Worm (Caenorhabditis elegans) whole organism, L3 larva: ENCODE results near the gene sdz-13.

ENCODE experiments used
- ama-1 ChIP-seq: fragments of 150-350 bp; optimal IDR thresholded peaks from 2 replicates; lab custom pipeline; 2018
- ceh-16 ChIP-seq: sonication (generic microtip); optimal IDR thresholded peaks from 2 replicates; lab custom pipeline; 2017; ENCODE audit warnings: missing biosample characterization, missing genetic modification characterization
- daf-12 ChIP-seq: fragments of 150-350 bp; optimal IDR thresholded peaks from 2 replicates; lab custom pipeline; 2014; ENCODE audit warnings: missing biosample characterization, missing genetic modification reagents, missing genetic modification characterization
- elt-3 ChIP-seq, 3 experiments: fragments of 150-350 bp in 1 of 3; sonication (generic microtip) in 2 of 3; optimal IDR thresholded peaks; 2 replicates in 2 of 3; 4 replicates in 1 of 3; lab custom pipeline; 2014 to 2017; ENCODE audit warnings: missing biosample characterization in 3 of 3, missing genetic modification characterization in 3 of 3
- hmg-11 ChIP-seq: sonication (generic microtip); optimal IDR thresholded peaks from 2 replicates; lab custom pipeline; 2016; ENCODE audit warnings: missing genetic modification characterization, missing compliant biosample characterization
- jun-1 ChIP-seq: fragments of 150-350 bp; optimal IDR thresholded peaks from 2 replicates; lab custom pipeline; 2014; ENCODE audit warnings: missing biosample characterization, missing genetic modification reagents, missing genetic modification characterization
- mdl-1 ChIP-seq: fragments of 150-350 bp; optimal IDR thresholded peaks from 2 replicates; lab custom pipeline; 2014; ENCODE audit warnings: missing biosample characterization, missing genetic modification characterization
- nfya-1 ChIP-seq: sonication (generic microtip); optimal IDR thresholded peaks from 2 replicates; lab custom pipeline; 2017; ENCODE audit warnings: missing genetic modification characterization, mild to moderate bottlenecking, missing compliant biosample characterization, antibody characterized with exemption, moderate library complexity; ENCODE audit not compliant: insufficient read depth
- pha-4 ChIP-seq: fragments of 150-350 bp; optimal IDR thresholded peaks from 2 replicates; lab custom pipeline; 2014; ENCODE audit warnings: missing biosample characterization, missing genetic modification reagents, missing genetic modification characterization
- sea-2 ChIP-seq: fragments of 150-350 bp; sonication (generic microtip); optimal IDR thresholded peaks from 4 replicates; lab custom pipeline; 2014; ENCODE audit warnings: missing biosample characterization, missing genetic modification reagents, missing genetic modification characterization
- skn-1 ChIP-seq: fragments of 150-350 bp; optimal IDR thresholded peaks from 2 replicates; lab custom pipeline; 2014; ENCODE audit warnings: missing biosample characterization, missing genetic modification characterization
- snpc-4 ChIP-seq: fragments of 150-350 bp; optimal IDR thresholded peaks from 2 replicates; lab custom pipeline; 2014; ENCODE audit warnings: missing biosample characterization, missing genetic modification characterization
- unc-39 ChIP-seq: sonication (generic microtip); optimal IDR thresholded peaks from 4 replicates; lab custom pipeline; 2017; ENCODE audit warnings: missing biosample characterization, missing genetic modification characterization
- unc-62 ChIP-seq: fragments of 150-350 bp; sonication (generic microtip); optimal IDR thresholded peaks from 4 replicates; lab custom pipeline; 2014; ENCODE audit warnings: missing biosample characterization, missing genetic modification reagents, missing genetic modification characterization

- TF ChIP-seq unc-62 (GFP tag; lab: Kevin White, UChicago) = no peak
- TF ChIP-seq unc-39 (tag; lab: Kevin White, UChicago) = no peak
- TF ChIP-seq sea-2 = no peak
- no peak for TF ChIP-seq nfya-1 (tag; lab: Kevin White, UChicago)
- TF ChIP-seq hmg-11 (tag; lab: Kevin White, UChicago) = no peak
- TF ChIP-seq ceh-16 = no peak
- no peak for TF ChIP-seq ama-1 (lab: Kevin White, UChicago)
- no peak for TF ChIP-seq snpc-4 (tag; lab: Kevin White, UChicago)
- TF ChIP-seq pha-4 = no peak
- no peak for TF ChIP-seq daf-12 (tag; lab: Kevin White, UChicago)
- no peak for TF ChIP-seq jun-1 (tag; lab: Kevin White, UChicago)
- TF ChIP-seq elt-3 (tag; optimal IDR thresholded peaks at IDR 0.05; lab: Kevin White, UChicago) = no peak
- TF ChIP-seq skn-1 = no peak
- TF ChIP-seq mdl-1 (tag; lab: Kevin White, UChicago) = no peak
These were observed at the start of gene sdz-13 for ce11 chrIV:10879542-10879941.
